Worm (Caenorhabditis elegans): ENCODE measurements around the gene F35G12.5.
A peak's percentile ranks its signal among the peaks of the same experiment; 100 is the strongest.

DNA sequence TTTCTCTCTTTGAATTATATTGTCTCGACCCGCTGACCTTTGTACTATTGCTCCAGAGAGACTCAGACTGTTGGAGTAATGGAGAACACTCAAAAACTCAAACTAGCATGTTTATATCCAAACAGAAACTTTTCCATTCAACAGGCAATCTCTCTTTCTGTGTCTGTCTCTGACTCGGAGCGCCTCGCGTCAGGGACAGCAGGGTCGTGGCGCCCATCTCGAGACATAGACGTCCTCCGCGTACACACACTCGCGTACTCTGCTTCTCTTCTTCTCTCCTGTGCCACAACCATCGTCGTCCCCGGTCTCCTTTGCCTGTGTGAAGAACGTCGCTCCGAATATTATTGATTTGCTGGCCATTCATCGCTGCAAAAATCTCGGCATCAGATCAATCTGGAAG is 32.0 kb upstream of the F35G12.5 start:
- TF ChIP-seq ceh-28 (tag; optimal IDR thresholded peaks at IDR 0.05): peak; percentile 38
- TF ChIP-seq lin-1 (GFP tag; IDR thresholded peaks at IDR 0.05): peak; percentile 30; the same call in 1 of the 2 replicates
- no peak for TF ChIP-seq snpc-4 (tag; optimal IDR thresholded peaks at IDR 0.05)
- no peak for TF ChIP-seq nhr-237 (tag; optimal IDR thresholded peaks at IDR 0.05)
- TF ChIP-seq D1046.2 (GFP tag; IDR thresholded peaks at IDR 0.05): no peak
- no peak for TF ChIP-seq ama-1 (optimal IDR thresholded peaks at IDR 0.05)
- TF ChIP-seq dve-1 (tag; optimal IDR thresholded peaks at IDR 0.05; ENCODE audit: insufficient read depth): peak; percentile 86
- TF ChIP-seq unc-39 (tag; optimal IDR thresholded peaks at IDR 0.05): no peak
- TF ChIP-seq attf-4 (tag; optimal IDR thresholded peaks at IDR 0.05): no peak
- no peak for TF ChIP-seq egl-27 (tag; optimal IDR thresholded peaks at IDR 0.05)
- no peak for TF ChIP-seq ztf-7 (tag; optimal IDR thresholded peaks at IDR 0.05)

Data from whole organism, L4 larva.